Worm (Caenorhabditis elegans) whole organism, late embryonic: ENCODE data around the gene cnc-3.

Experiments used
- F13H6.1 ChIP-seq: sonication (generic microtip); optimal IDR thresholded peaks from 2 replicates; lab custom pipeline; 2016; ENCODE audit warnings: missing genetic modification characterization, missing compliant biosample characterization
- ama-1 ChIP-seq: fragments of 150-350 bp; optimal IDR thresholded peaks from 2 replicates; lab custom pipeline; 2014
- ets-4 ChIP-seq: sonication (generic microtip); optimal IDR thresholded peaks from 2 replicates; lab custom pipeline; 2016; ENCODE audit warnings: missing genetic modification characterization, missing compliant biosample characterization
- nhr-11 ChIP-seq: fragments of 150-350 bp; optimal IDR thresholded peaks from 2 replicates; lab custom pipeline; 2014; ENCODE audit warnings: missing biosample characterization, missing genetic modification characterization
- pag-3 ChIP-seq: sonication (generic microtip); optimal IDR thresholded peaks from 2 replicates; lab custom pipeline; 2016; ENCODE audit warnings: missing compliant biosample characterization, missing genetic modification characterization, borderline replicate concordance

ce11 chrV:1434398-1434797 is 13.4 kb upstream of the cnc-3 start:
- TF ChIP-seq ama-1 (lab: Kevin White, UChicago) (no peak), nhr-11 (tag; lab: Kevin White, UChicago) (no peak), F13H6.1 (no peak), pag-3 (tag; lab: Kevin White, UChicago) (no peak), ets-4 (tag; lab: Kevin White, UChicago) (no peak)
